Fruit fly (Drosophila melanogaster) whole organism, embryonic: Measurements from ENCODE around the gene Lsp1alpha.

Experiments used
- ATbp ChIP-seq: fragments of 200-800 bp; sonication (Bioruptor generic); optimal IDR thresholded peaks from 2 replicates; lab custom pipeline; 2017; ENCODE audit warnings: missing biosample characterization, mild to moderate bottlenecking, missing genetic modification characterization, missing genetic modification reagents
- Atf-2 ChIP-seq: fragments of 200-800 bp; sonication (Bioruptor generic); optimal IDR thresholded peaks from 2 replicates; lab custom pipeline; 2016; ENCODE audit warnings: missing biosample characterization, missing genetic modification characterization
- Bteb2 ChIP-seq: fragments of 200-800 bp; sonication (Bioruptor generic); optimal IDR thresholded peaks from 2 replicates; lab custom pipeline; 2016; ENCODE audit warnings: missing biosample characterization, missing genetic modification characterization
- CG10654 ChIP-seq: fragments of 200-800 bp; sonication (Bioruptor generic); optimal IDR thresholded peaks from 2 replicates; lab custom pipeline; 2016; ENCODE audit warnings: missing biosample characterization, missing genetic modification characterization
- CG12659 ChIP-seq: fragments of 200-800 bp; sonication (Bioruptor generic); optimal IDR thresholded peaks from 3 replicates; lab custom pipeline; 2017; ENCODE audit warnings: mild to moderate bottlenecking, missing biosample characterization, missing genetic modification reagents, missing genetic modification characterization
- CG13123 ChIP-seq: fragments of 200-800 bp; sonication (Bioruptor generic); optimal IDR thresholded peaks from 2 replicates; lab custom pipeline; 2016; ENCODE audit warnings: missing biosample characterization, missing genetic modification characterization
- CG13296 ChIP-seq: fragments of 200-800 bp; sonication (Bioruptor generic); optimal IDR thresholded peaks from 3 replicates; lab custom pipeline; 2018; ENCODE audit warnings: missing biosample characterization, mild to moderate bottlenecking, missing genetic modification characterization
- CG2712 ChIP-seq: fragments of 200-800 bp; optimal IDR thresholded peaks from 3 replicates; lab custom pipeline; 2019; ENCODE audit warnings: missing biosample characterization, mild to moderate bottlenecking, missing genetic modification characterization, moderate library complexity
- CG2875 ChIP-seq: fragments of 200-800 bp; sonication (Bioruptor generic); optimal IDR thresholded peaks from 2 replicates; lab custom pipeline; 2017; ENCODE audit warnings: missing biosample characterization, mild to moderate bottlenecking, missing genetic modification characterization, missing genetic modification reagents
- CG30020 ChIP-seq: fragments of 200-800 bp; optimal IDR thresholded peaks from 2 replicates; lab custom pipeline; 2019; ENCODE audit warnings: missing biosample characterization, mild to moderate bottlenecking, missing genetic modification characterization, moderate library complexity
- CG6175 ChIP-seq: fragments of 200-800 bp; sonication (Bioruptor generic); IDR thresholded peaks from 3 replicates; pipeline ENCODE4 v1.3.6; 2022; ENCODE audit warnings: missing biosample characterization, missing genetic modification characterization
- CG6765 ChIP-seq: fragments of 200-800 bp; sonication (Bioruptor generic); optimal IDR thresholded peaks from 3 replicates; lab custom pipeline; 2017; ENCODE audit warnings: missing biosample characterization, mild to moderate bottlenecking, missing genetic modification characterization
- CG7987 ChIP-seq: fragments of 200-800 bp; sonication (Bioruptor generic); optimal IDR thresholded peaks from 2 replicates; lab custom pipeline; 2018; ENCODE audit warnings: missing biosample characterization, mild to moderate bottlenecking, missing genetic modification characterization, moderate library complexity
- CG8290 ChIP-seq, 3 experiments: fragments of 200-800 bp; sonication (Bioruptor generic); optimal IDR thresholded peaks; 2 replicates each; lab custom pipeline; 2016 to 2019; ENCODE audit warnings: missing biosample characterization in 3 of 3, missing genetic modification characterization in 3 of 3, mild to moderate bottlenecking in 2 of 3, moderate library complexity in 1 of 3
- CG9817 ChIP-seq: fragments of 200-800 bp; sonication (Bioruptor generic); optimal IDR thresholded peaks from 2 replicates; lab custom pipeline; 2018; ENCODE audit warnings: missing biosample characterization, mild to moderate bottlenecking, missing genetic modification characterization, moderate library complexity
- CG9876 ChIP-seq: fragments of 200-800 bp; sonication (Bioruptor generic); optimal IDR thresholded peaks from 2 replicates; lab custom pipeline; 2016; ENCODE audit warnings: missing biosample characterization, missing genetic modification characterization
- CHES-1-like ChIP-seq: fragments of 200-800 bp; sonication (Bioruptor generic); optimal IDR thresholded peaks from 2 replicates; lab custom pipeline; 2016; ENCODE audit warnings: missing biosample characterization, missing genetic modification characterization
- Dek ChIP-seq: fragments of 200-800 bp; sonication (Bioruptor generic); optimal IDR thresholded peaks from 3 replicates; lab custom pipeline; 2019; ENCODE audit warnings: missing biosample characterization, mild to moderate bottlenecking, missing genetic modification characterization, moderate library complexity
- Dip3 ChIP-seq: fragments of 200-800 bp; sonication (Bioruptor generic); optimal IDR thresholded peaks from 3 replicates; lab custom pipeline; 2016; ENCODE audit warnings: missing biosample characterization, missing genetic modification characterization
- Dref ChIP-seq: fragments of 200-800 bp; sonication (Bioruptor generic); IDR thresholded peaks from 2 replicates; pipeline ENCODE4 v1.3.6; 2022; ENCODE audit warnings: missing biosample characterization, missing genetic modification characterization
- H2.0 ChIP-seq: fragments of 200-800 bp; sonication (Bioruptor generic); IDR thresholded peaks from 2 replicates; pipeline ENCODE4 v1.3.6; 2022; ENCODE audit warnings: missing biosample characterization, missing genetic modification characterization
- HLH54F ChIP-seq: fragments of 200-800 bp; sonication (Bioruptor generic); optimal IDR thresholded peaks from 3 replicates; lab custom pipeline; 2016; ENCODE audit warnings: missing biosample characterization, missing genetic modification characterization
- Hr39 ChIP-seq: fragments of >200 bp; optimal IDR thresholded peaks from 2 replicates; lab custom pipeline; 2017
- Hr78 ChIP-seq, 2 experiments: fragments of 200-800 bp in 1 of 2; fragments of >200 bp in 1 of 2; sonication (Bioruptor generic) in 1 of 2; optimal IDR thresholded peaks; 2 replicates each; lab custom pipeline; 2017 to 2019; ENCODE audit warnings: missing biosample characterization in 2 of 2, missing genetic modification characterization in 2 of 2, mild to moderate bottlenecking in 1 of 2, moderate library complexity in 1 of 2
- Rx ChIP-seq: fragments of 200-800 bp; sonication (Bioruptor generic); IDR thresholded peaks from 2 replicates; pipeline ENCODE4 v1.3.6; 2022; ENCODE audit warnings: missing biosample characterization, missing genetic modification characterization
- Sry-β ChIP-seq: fragments of 200-800 bp; sonication (Bioruptor generic); optimal IDR thresholded peaks from 2 replicates; lab custom pipeline; 2018; ENCODE audit warnings: missing biosample characterization, mild to moderate bottlenecking, missing genetic modification characterization, moderate library complexity
- ash1 ChIP-seq: fragments of 200-800 bp; sonication (Bioruptor generic); optimal IDR thresholded peaks from 2 replicates; lab custom pipeline; 2018; ENCODE audit warnings: missing biosample characterization, mild to moderate bottlenecking, missing genetic modification characterization
- bcd ChIP-seq: fragments of 200-800 bp; sonication (Bioruptor generic); optimal IDR thresholded peaks from 2 replicates; lab custom pipeline; 2017; ENCODE audit warnings: missing biosample characterization, mild to moderate bottlenecking, missing genetic modification characterization
- bigmax ChIP-seq: fragments of 200-800 bp; sonication (Bioruptor generic); optimal IDR thresholded peaks from 2 replicates; lab custom pipeline; 2018; ENCODE audit warnings: missing biosample characterization, mild to moderate bottlenecking, missing genetic modification characterization
- crol ChIP-seq: fragments of 200-800 bp; sonication (Bioruptor generic); IDR thresholded peaks from 2 replicates; pipeline ENCODE4 v1.3.6; 2022; ENCODE audit warnings: missing biosample characterization, missing genetic modification characterization
- da ChIP-seq: fragments of 200-800 bp; sonication (Bioruptor generic); optimal IDR thresholded peaks from 2 replicates; lab custom pipeline; 2016; ENCODE audit warnings: missing biosample characterization, missing genetic modification characterization
- disco-r ChIP-seq: fragments of 200-800 bp; sonication (Bioruptor generic); optimal IDR thresholded peaks from 2 replicates; lab custom pipeline; 2016; ENCODE audit warnings: missing biosample characterization, missing genetic modification characterization
- emc ChIP-seq: fragments of 200-800 bp; sonication (Bioruptor generic); optimal IDR thresholded peaks from 2 replicates; lab custom pipeline; 2016; ENCODE audit warnings: missing biosample characterization, missing genetic modification characterization
- eve ChIP-seq, 2 experiments: fragments of >200 bp; optimal IDR thresholded peaks; 2 replicates each; lab custom pipeline; 2017; ENCODE audit warnings: missing biosample characterization in 2 of 2, missing genetic modification characterization in 2 of 2
- ewg ChIP-seq: fragments of 200-800 bp; sonication (Bioruptor generic); optimal IDR thresholded peaks from 3 replicates; lab custom pipeline; 2017; ENCODE audit warnings: mild to moderate bottlenecking, missing biosample characterization, missing genetic modification reagents, missing genetic modification characterization
- eyg ChIP-seq: fragments of 200-800 bp; sonication (Bioruptor generic); optimal IDR thresholded peaks from 3 replicates; lab custom pipeline; 2016; ENCODE audit warnings: missing biosample characterization, missing genetic modification characterization
- gcm ChIP-seq: fragments of 200-800 bp; sonication (Bioruptor generic); optimal IDR thresholded peaks from 2 replicates; lab custom pipeline; 2019; ENCODE audit warnings: missing biosample characterization, mild to moderate bottlenecking, missing genetic modification characterization, moderate library complexity
- hth ChIP-seq: fragments of >200 bp; optimal IDR thresholded peaks from 2 replicates; lab custom pipeline; 2017; ENCODE audit warnings: inconsistent platforms
- ken ChIP-seq: fragments of 200-800 bp; sonication (Bioruptor generic); IDR thresholded peaks from 3 replicates; pipeline ENCODE4 v1.3.6; 2022; ENCODE audit warnings: missing biosample characterization, missing genetic modification characterization
- klu ChIP-seq: fragments of 200-800 bp; sonication (Bioruptor generic); IDR thresholded peaks from 2 replicates; pipeline ENCODE4 v1.3.6; 2022; ENCODE audit warnings: missing biosample characterization, missing genetic modification characterization
- nmo ChIP-seq: fragments of 200-800 bp; sonication (Bioruptor generic); optimal IDR thresholded peaks from 2 replicates; lab custom pipeline; 2018; ENCODE audit warnings: missing biosample characterization, mild to moderate bottlenecking, missing genetic modification characterization, moderate library complexity
- odd ChIP-seq: fragments of 200-800 bp; sonication (Bioruptor generic); optimal IDR thresholded peaks from 2 replicates; lab custom pipeline; 2017; ENCODE audit warnings: missing biosample characterization, mild to moderate bottlenecking, missing genetic modification characterization
- repo ChIP-seq: fragments of 200-800 bp; sonication (Bioruptor generic); optimal IDR thresholded peaks from 2 replicates; lab custom pipeline; 2016; ENCODE audit warnings: missing biosample characterization, missing genetic modification characterization
- row ChIP-seq: fragments of 200-800 bp; sonication (Bioruptor generic); IDR thresholded peaks from 3 replicates; pipeline ENCODE4 v1.3.6; 2022; ENCODE audit warnings: missing biosample characterization, missing genetic modification characterization
- run ChIP-seq: fragments of 200-800 bp; sonication (Bioruptor generic); optimal IDR thresholded peaks from 3 replicates; lab custom pipeline; 2018; ENCODE audit warnings: missing biosample characterization, mild to moderate bottlenecking, missing genetic modification characterization
- salm ChIP-seq: fragments of 200-800 bp; sonication (Bioruptor generic); optimal IDR thresholded peaks from 2 replicates; lab custom pipeline; 2018; ENCODE audit warnings: missing biosample characterization, mild to moderate bottlenecking, missing genetic modification characterization
- sna ChIP-seq: fragments of 200-800 bp; sonication (Bioruptor generic); IDR thresholded peaks from 2 replicates; pipeline ENCODE4 v1.3.6; 2022; ENCODE audit warnings: missing biosample characterization, missing genetic modification characterization; ENCODE audit not compliant: partially characterized antibody
- stwl ChIP-seq: fragments of 200-800 bp; sonication (Bioruptor generic); optimal IDR thresholded peaks from 3 replicates; lab custom pipeline; 2018; ENCODE audit warnings: missing biosample characterization, mild to moderate bottlenecking, missing genetic modification characterization, moderate library complexity
- twi ChIP-seq: fragments of 200-800 bp; optimal IDR thresholded peaks from 2 replicates; lab custom pipeline; 2019; ENCODE audit warnings: missing biosample characterization, mild to moderate bottlenecking, missing genetic modification characterization, moderate library complexity
- tx ChIP-seq: fragments of 200-800 bp; sonication (Bioruptor generic); optimal IDR thresholded peaks from 2 replicates; lab custom pipeline; 2016; ENCODE audit warnings: missing biosample characterization, missing genetic modification characterization
- unpg ChIP-seq: fragments of 200-800 bp; sonication (Bioruptor generic); optimal IDR thresholded peaks from 3 replicates; lab custom pipeline; 2018; ENCODE audit warnings: missing biosample characterization, mild to moderate bottlenecking, missing genetic modification characterization, moderate library complexity
- zf30C ChIP-seq: fragments of 200-800 bp; sonication (Bioruptor generic); optimal IDR thresholded peaks from 3 replicates; lab custom pipeline; 2018; ENCODE audit warnings: missing biosample characterization, mild to moderate bottlenecking, missing genetic modification characterization

The Lsp1alpha gene

DNA sequence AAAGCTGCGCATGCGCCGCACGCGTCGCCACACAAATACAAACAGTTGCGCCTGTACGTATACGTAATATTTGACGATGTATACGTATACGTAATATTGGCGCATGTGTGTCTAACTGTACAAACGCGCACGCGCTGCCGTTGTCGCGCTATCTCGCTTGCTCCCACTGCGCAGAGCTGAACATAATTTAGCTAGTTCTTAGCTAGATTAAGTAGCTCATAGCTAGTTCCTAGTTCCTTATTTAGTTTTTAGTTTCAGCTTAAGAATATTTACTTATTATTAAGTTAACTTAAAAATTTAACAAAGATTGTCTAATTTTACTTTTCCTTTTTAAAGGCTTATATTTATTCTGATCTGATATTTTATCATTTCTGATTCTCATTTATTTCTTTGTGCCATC, 9.8 kb upstream of the Lsp1alpha start (continued):
- TF ChIP-seq Dip3 (GFP tag; lab: Kevin White, UChicago), result no peak
- peak; percentile 88 for TF ChIP-seq Sry-β (GFP tag; lab: Kevin White, UChicago)
- no peak for TF ChIP-seq Hr78 (GFP tag; optimal IDR thresholded peaks at IDR 0.05; lab: Kevin White, UChicago)
- no peak for TF ChIP-seq Dref (GFP tag; lab: Robert Waterston, UW)
- no peak for TF ChIP-seq Rx (GFP tag; lab: Robert Waterston, UW)
- TF ChIP-seq ash1 (GFP tag; lab: Kevin White, UChicago), result no peak
- peak; percentile 34 for TF ChIP-seq nmo (GFP tag; lab: Kevin White, UChicago)
- no peak for TF ChIP-seq Atf-2 (GFP tag; lab: Kevin White, UChicago)
- no peak for TF ChIP-seq HLH54F
- peak; percentile 2 for TF ChIP-seq Dek (tag; lab: Kevin White, UChicago)
- TF ChIP-seq CG13296 (GFP tag; lab: Kevin White, UChicago), result peak; percentile 8
- peak; percentile 31 for TF ChIP-seq CG12659 (GFP tag; lab: Kevin White, UChicago)
- TF ChIP-seq run (tag; lab: Kevin White, UChicago), result no peak
- TF ChIP-seq eyg (GFP tag; lab: Kevin White, UChicago), result no peak
- TF ChIP-seq ken, result no peak
- no peak for TF ChIP-seq disco-r (GFP tag; lab: Kevin White, UChicago)
- no peak for TF ChIP-seq da (GFP tag; lab: Kevin White, UChicago)
- no peak for TF ChIP-seq CG9876 (GFP tag; lab: Kevin White, UChicago)
- TF ChIP-seq CG7987 (GFP tag; lab: Kevin White, UChicago), result no peak
- no peak for TF ChIP-seq salm (tag; lab: Kevin White, UChicago)
- no peak for TF ChIP-seq CG10654
- TF ChIP-seq Hr39 (lab: Kevin White, UChicago), result no peak
- TF ChIP-seq Bteb2 (GFP tag; lab: Kevin White, UChicago), result no peak
- TF ChIP-seq CG13123 (GFP tag; lab: Kevin White, UChicago), result no peak
- TF ChIP-seq ewg (GFP tag; lab: Kevin White, UChicago), result peak; percentile 80
- TF ChIP-seq zf30C (GFP tag; lab: Kevin White, UChicago), result no peak
- no peak for TF ChIP-seq hth (lab: Kevin White, UChicago)
- TF ChIP-seq odd (GFP tag; lab: Kevin White, UChicago), result no peak
- TF ChIP-seq row (GFP tag; lab: Robert Waterston, UW), result peak; percentile 77
- no peak for TF ChIP-seq bcd (GFP tag; lab: Kevin White, UChicago)
- no peak for TF ChIP-seq emc (GFP tag; lab: Kevin White, UChicago)
- no peak for TF ChIP-seq eve (GFP tag; optimal IDR thresholded peaks at IDR 0.05; lab: Kevin White, UChicago)
- no peak for TF ChIP-seq CG2875 (GFP tag; lab: Kevin White, UChicago)
- TF ChIP-seq CG6765 (GFP tag; lab: Kevin White, UChicago), result no peak
- TF ChIP-seq klu (GFP tag; lab: Robert Waterston, UW), result no peak
- peak; percentile 22 for TF ChIP-seq unpg (GFP tag; lab: Kevin White, UChicago)
- no peak for TF ChIP-seq sna (GFP tag; lab: Robert Waterston, UW)
- TF ChIP-seq repo (GFP tag; lab: Kevin White, UChicago), result no peak
- no peak for TF ChIP-seq CG8290 (GFP tag; optimal IDR thresholded peaks at IDR 0.05; lab: Kevin White, UChicago)
- peak in 1 of 2 experiments; percentile 14 for TF ChIP-seq CG8290 (tag; optimal IDR thresholded peaks at IDR 0.05; lab: Kevin White, UChicago)
- no peak for TF ChIP-seq crol (GFP tag; lab: Robert Waterston, UW)
- no peak for TF ChIP-seq twi (tag; lab: Kevin White, UChicago)
- no peak for TF ChIP-seq CG6175 (GFP tag; lab: Robert Waterston, UW)
- no peak for TF ChIP-seq gcm (GFP tag; lab: Kevin White, UChicago)
- TF ChIP-seq stwl (tag; lab: Kevin White, UChicago), result no peak
- peak; percentile 5 for TF ChIP-seq CG9817 (tag; lab: Kevin White, UChicago)
- no peak for TF ChIP-seq CHES-1-like (GFP tag; lab: Kevin White, UChicago)
- no peak for TF ChIP-seq bigmax (GFP tag; lab: Kevin White, UChicago)
- TF ChIP-seq tx (GFP tag; lab: Kevin White, UChicago), result no peak
- peak; percentile 9 for TF ChIP-seq ATbp
- no peak for TF ChIP-seq CG30020 (tag; lab: Kevin White, UChicago)
- TF ChIP-seq CG2712 (tag; lab: Kevin White, UChicago), result peak; percentile 35
- TF ChIP-seq H2.0 (GFP tag; lab: Robert Waterston, UW), result no peak
